Worm (Caenorhabditis elegans): ENCODE data around the gene clec-231.

Gene clec-231

ce11 chrV:15318638-15319037 is 31.9 kb downstream of the clec-231 start, which contains the start of gene nhr-291 (continued):
- TF ChIP-seq daf-19 (GFP tag; conservative IDR thresholded peaks at IDR 0.05) = no peak
- TF ChIP-seq fos-1 (tag; optimal IDR thresholded peaks at IDR 0.05) = no peak
- peak; percentile 97 for TF ChIP-seq dmd-6 (GFP tag; IDR thresholded peaks at IDR 0.05)
- TF ChIP-seq daf-12 (tag; optimal IDR thresholded peaks at IDR 0.05) = no peak
- TF ChIP-seq F49E8.2 (tag; optimal IDR thresholded peaks at IDR 0.05; ENCODE audit: borderline replicate concordance) = no peak
- TF ChIP-seq zag-1 (tag; optimal IDR thresholded peaks at IDR 0.05) = no peak
- peak; percentile 98 for TF ChIP-seq pqm-1 (tag; optimal IDR thresholded peaks at IDR 0.05)
- no peak for TF ChIP-seq T26A8.4 (GFP tag; IDR thresholded peaks at IDR 0.05)
- no peak for TF ChIP-seq ces-1 (GFP tag; optimal IDR thresholded peaks at IDR 0.05)
- TF ChIP-seq hmg-1.1 (GFP tag; IDR thresholded peaks at IDR 0.05) = no peak
- no peak for TF ChIP-seq ceh-82 (tag; optimal IDR thresholded peaks at IDR 0.05)
- no peak for TF ChIP-seq aha-1 (tag)
- no peak for TF ChIP-seq nhr-111 (GFP tag; optimal IDR thresholded peaks at IDR 0.05)
- TF ChIP-seq tra-1 (GFP tag; IDR thresholded peaks at IDR 0.05) = peak; percentile 56; the same call in 1 of the 2 replicates
- TF ChIP-seq pha-4 (GFP tag; IDR thresholded peaks at IDR 0.05) = no peak
- no peak for TF ChIP-seq pha-4 (tag; optimal IDR thresholded peaks at IDR 0.05)
- no peak for TF ChIP-seq ztf-11 (tag; optimal IDR thresholded peaks at IDR 0.05)
- TF ChIP-seq attf-4 (tag; optimal IDR thresholded peaks at IDR 0.05) = no peak
- TF ChIP-seq aly-2 (tag; optimal IDR thresholded peaks at IDR 0.05) = no peak
- no peak for TF ChIP-seq skn-1 (tag; optimal IDR thresholded peaks at IDR 0.05)
- TF ChIP-seq mep-1 (tag; optimal IDR thresholded peaks at IDR 0.05) = no peak
- no peak for TF ChIP-seq lin-39 (tag; optimal IDR thresholded peaks at IDR 0.05)
- no peak for TF ChIP-seq ceh-20 (GFP tag; IDR thresholded peaks at IDR 0.05)
- no peak for TF ChIP-seq rbr-2 (tag; optimal IDR thresholded peaks at IDR 0.05)
- TF ChIP-seq unc-130 (GFP tag; optimal IDR thresholded peaks at IDR 0.05) = no peak
- no peak for TF ChIP-seq nhr-76 (tag; optimal IDR thresholded peaks at IDR 0.05)
- no peak for TF ChIP-seq ama-1 (optimal IDR thresholded peaks at IDR 0.05)
- no peak for TF ChIP-seq ceh-28 (tag; optimal IDR thresholded peaks at IDR 0.05)
- TF ChIP-seq egl-43 (GFP tag; IDR thresholded peaks at IDR 0.05) = no peak
- TF ChIP-seq gei-8 (GFP tag; optimal IDR thresholded peaks at IDR 0.05) = no peak
- TF ChIP-seq nhr-48 (tag; optimal IDR thresholded peaks at IDR 0.05) = peak; percentile 59
- TF ChIP-seq lin-1 (GFP tag; IDR thresholded peaks at IDR 0.05) = peak; percentile 85
- no peak for TF ChIP-seq zip-11 (GFP tag; IDR thresholded peaks at IDR 0.05)
- TF ChIP-seq lin-15B (tag; optimal IDR thresholded peaks at IDR 0.05) = no peak

- TF ChIP-seq pqm-1 (tag; optimal IDR thresholded peaks at IDR 0.05) (no peak), daf-16 (GFP tag; optimal IDR thresholded peaks at IDR 0.05) (no peak), daf-16 (tag; optimal IDR thresholded peaks at IDR 0.05) (peak; percentile 90)
Measured at ce11 chrV:15315827-15316527, 34.5 kb downstream of the clec-231 start, which contains the start of the genes srt-22 and nhr-246. Gene srt-22 (minus strand): TSS chrV:15315927. Gene nhr-246 (plus strand): TSS chrV:15316477.

ce11 chrV:15313529-15313928 is 37.0 kb downstream of the clec-231 start:
- TF ChIP-seq nhr-237 (tag; optimal IDR thresholded peaks at IDR 0.05) (no peak), Y5F2A.4 (GFP tag; optimal IDR thresholded peaks at IDR 0.05) (no peak), dmd-9 (GFP tag; IDR thresholded peaks at IDR 0.05) (no peak), unc-62 (GFP tag; optimal IDR thresholded peaks at IDR 0.05 in 1 of 2) (peak in 1 of 2 experiments; percentile 81), unc-62 (tag; optimal IDR thresholded peaks at IDR 0.05) (no peak), aha-1 (tag) (peak; percentile 69), madf-9 (GFP tag; conservative IDR thresholded peaks at IDR 0.05) (no peak)

Measured in whole organism, L4 larva.